Fruit fly (Drosophila melanogaster) ovary, adult (tissue): ENCODE results near the gene CG11891.

ENCODE experiments used
- CG17801 ChIP-seq: fragments of 200-800 bp; optimal IDR thresholded peaks from 2 replicates; lab custom pipeline; 2019; ENCODE audit warnings: missing biosample characterization, mild to moderate bottlenecking, missing genetic modification characterization, moderate library complexity; ENCODE audit not compliant: partially characterized antibody

Gene CG11891

dm6 chr3R:25287128-25287527 lies 17.1 kb downstream of the CG11891 start, which contains the start of gene CG13658:
TSS of gene CG13658 (plus strand) at chr3R:25287474.
- peak; percentile 40 for TF ChIP-seq CG17801

- TF ChIP-seq CG17801 = no peak
Measured at dm6 chr3R:25289589-25289988, 19.6 kb downstream of the CG11891 start, which contains the start of gene CG11893. TSS of gene CG11893 (plus strand) at chr3R:25289889.

DNA sequence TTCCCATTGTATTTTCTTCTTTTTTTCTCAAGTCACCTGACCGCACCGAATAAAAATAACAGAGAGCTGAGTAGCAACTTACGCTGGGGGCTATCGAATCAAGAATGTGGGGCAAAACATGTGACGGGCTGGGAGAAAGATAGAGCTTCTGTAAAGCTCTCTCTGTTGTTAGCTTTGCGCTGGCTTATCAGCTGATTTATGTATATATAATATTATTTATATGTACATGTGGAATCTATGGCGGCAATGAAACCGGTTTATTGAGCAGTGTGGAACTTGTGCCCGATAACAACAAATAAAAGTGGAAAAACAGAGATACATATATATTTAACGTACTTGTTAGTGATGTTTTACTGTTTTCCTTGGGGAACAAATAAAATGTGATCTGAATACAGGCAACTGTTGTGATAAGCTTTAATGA lies 22.9 kb downstream of the CG11891 start, which contains the start of gene CG31098:
Gene CG31098, minus strand, starts transcription at position 114 of the 421 bp plus-strand sequence.
- peak; percentile 90 for TF ChIP-seq CG17801

DNA sequence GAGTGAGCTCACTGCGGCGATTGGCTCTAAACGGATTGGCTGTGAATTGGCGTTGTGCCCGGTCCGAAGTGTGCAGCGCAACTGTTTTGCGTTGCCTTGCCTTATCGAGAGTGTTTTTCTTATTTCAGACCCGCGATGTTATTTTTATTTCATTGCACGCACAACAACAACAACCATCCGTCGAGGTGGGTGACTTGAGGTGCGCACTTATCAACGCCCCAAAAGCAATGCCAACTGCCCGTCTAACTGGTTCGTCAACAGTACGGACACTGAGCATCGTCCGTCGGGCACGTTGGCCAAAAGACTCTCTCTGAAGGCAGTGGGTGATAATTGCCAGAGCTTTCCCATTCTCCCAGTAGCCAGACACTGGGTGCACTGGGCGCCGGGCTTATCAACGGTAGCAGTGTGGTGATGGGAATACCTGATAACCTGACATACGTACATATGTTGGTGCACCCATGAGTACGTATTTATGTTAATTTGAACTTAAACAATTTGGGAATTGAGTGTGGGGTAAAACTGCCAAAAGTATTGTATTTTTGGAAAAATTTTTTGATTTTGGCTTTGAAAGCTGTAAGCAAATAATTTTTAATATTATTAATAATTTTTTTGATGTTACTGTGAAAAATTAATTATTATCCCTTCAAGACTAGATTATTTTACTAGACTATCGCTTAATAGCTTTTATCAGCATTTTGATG lies 25.5 kb downstream of the CG11891 start, which contains the start of gene CG31102:
Gene CG31102, minus strand, starts transcription at position 275 of the 701 bp plus-strand sequence.
- no peak for TF ChIP-seq CG17801

- no peak for TF ChIP-seq CG17801
Measured at dm6 chr3R:25297678-25298077, 27.7 kb downstream of the CG11891 start, which contains the start of gene CG31097. TSS of gene CG31097 (minus strand) at chr3R:25297778.

DNA sequence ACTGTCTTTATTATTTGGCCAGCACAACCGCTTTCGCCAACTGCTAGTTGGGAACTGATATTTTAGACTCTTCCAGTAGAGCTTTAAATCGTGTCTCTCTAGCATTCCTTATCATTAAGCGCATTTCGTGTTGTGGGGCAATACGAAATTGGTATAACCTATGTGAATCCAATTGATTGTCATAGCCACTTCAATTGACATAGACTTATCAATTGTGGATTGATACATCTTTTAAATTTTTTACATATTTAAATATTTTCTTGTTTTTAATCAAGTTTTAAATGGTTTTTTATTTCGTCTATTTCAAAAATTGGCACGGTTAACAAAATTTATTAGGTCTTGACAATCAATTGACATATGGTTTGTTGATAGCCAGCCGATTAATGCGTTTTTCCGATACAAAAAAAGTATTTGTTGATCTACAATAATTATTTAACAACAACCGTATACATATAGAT lies 29.5 kb downstream of the CG11891 start, which contains the start of gene CG31288:
Gene CG31288, minus strand, starts transcription at position 51 of the 458 bp plus-strand sequence.
- no peak for TF ChIP-seq CG17801

dm6 chr3R:25300575-25300974 lies 30.6 kb downstream of the CG11891 start, which contains the start of gene CG13659:
TSS of gene CG13659 (plus strand) at chr3R:25300891.
- no peak for TF ChIP-seq CG17801

- TF ChIP-seq CG17801 = no peak
Measured at dm6 chr3R:25302239-25302638, 32.2 kb downstream of the CG11891 start, which contains the start of gene CG31370. TSS of gene CG31370 (plus strand) at chr3R:25302464.

DNA sequence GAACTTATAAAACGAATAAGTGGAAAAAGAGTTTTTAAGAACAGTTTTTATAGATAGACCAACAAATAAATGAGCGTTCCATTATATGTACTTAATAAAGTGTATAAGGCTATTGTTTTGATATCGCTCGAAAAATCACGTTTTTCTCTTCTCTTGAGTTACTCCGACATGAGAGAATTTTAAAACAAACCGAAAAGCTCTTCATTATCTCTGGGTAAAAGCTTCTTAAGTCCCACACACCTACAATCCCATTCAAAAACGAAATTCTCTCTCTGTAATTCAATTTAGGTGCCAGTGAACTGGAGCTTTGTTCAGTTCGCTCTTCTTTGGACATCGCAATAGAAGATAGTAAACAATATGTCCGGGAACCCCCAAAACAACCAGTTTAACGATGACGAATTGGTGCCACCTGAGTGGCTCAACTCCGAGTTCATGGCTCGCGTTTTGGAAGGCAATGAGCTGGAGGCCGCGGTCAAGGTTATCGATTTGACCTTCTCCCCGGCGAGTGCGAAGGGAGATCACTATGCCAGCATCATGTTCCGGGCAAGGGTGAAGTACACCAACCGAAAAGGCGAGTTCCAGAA lies 33.9 kb downstream of the CG11891 start, which contains the start of gene CG31436:
Gene CG31436, plus strand, starts transcription at position 281 of the 584 bp plus-strand sequence.
- TF ChIP-seq CG17801 = peak; percentile 3

DNA sequence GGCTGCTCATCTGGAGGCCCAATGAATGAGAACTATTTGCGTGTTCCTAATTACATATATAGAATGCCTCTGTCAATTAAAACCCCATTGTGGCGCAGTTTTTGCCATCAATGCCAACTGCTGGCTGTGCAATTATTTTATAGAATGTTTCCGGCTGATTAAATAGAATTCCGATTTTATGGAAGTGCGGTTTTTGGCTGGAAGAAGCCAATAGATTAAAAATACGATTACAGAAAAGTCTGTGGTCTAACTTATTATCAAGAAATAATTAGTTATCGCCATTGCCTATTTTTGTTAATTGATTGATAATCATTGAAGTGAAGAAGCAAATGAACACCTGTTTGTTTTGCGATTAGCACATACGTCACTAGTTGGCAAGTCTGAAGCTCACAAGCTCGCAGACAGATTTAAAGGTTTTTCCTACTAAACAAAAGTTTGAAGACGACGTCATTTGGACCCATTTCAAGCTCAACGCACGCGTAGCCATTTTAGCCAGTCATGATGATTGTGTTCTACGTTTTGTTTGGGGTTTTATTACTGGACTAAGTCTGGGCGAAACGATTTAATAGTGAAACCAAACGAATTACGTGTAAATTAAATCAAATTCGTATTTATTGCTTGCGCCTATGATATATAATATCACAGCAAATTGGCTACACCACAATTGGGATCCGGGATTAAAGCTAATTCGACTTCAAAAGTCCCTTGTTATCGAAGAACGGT lies 36.0 kb downstream of the CG11891 start:
- no peak for TF ChIP-seq CG17801

dm6 chr3R:25308228-25308627 lies 38.2 kb downstream of the CG11891 start, which contains the start of gene CG10550:
TSS of gene CG10550 (minus strand) at chr3R:25308391.
- no peak for TF ChIP-seq CG17801

dm6 chr3R:25309175-25309574 lies 39.2 kb downstream of the CG11891 start:
- TF ChIP-seq CG17801 = no peak

dm6 chr3R:25310843-25311242 lies 40.8 kb downstream of the CG11891 start, which contains the start of gene CG31099:
TSS of gene CG31099 (minus strand) at chr3R:25310943.
- TF ChIP-seq CG17801 = no peak

DNA sequence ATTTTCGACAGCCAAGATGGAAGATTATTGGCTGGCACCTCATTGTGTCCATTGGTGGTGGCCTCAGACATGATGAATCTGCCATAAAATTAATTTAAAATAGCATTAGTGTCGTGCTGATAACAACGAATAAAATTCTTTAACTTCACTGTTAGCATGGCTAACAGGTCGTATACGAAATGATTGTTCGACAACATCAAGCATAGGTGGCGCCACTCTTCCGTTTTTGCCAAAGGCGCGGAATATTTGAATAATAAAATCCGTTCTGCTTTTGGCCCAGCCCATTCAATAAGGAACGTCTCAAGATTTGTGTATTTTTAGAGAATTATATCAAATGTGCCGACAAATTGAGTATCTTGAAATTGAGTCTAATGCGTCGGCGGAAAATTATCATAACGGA lies 42.6 kb downstream of the CG11891 start:
- TF ChIP-seq CG17801 = no peak

DNA sequence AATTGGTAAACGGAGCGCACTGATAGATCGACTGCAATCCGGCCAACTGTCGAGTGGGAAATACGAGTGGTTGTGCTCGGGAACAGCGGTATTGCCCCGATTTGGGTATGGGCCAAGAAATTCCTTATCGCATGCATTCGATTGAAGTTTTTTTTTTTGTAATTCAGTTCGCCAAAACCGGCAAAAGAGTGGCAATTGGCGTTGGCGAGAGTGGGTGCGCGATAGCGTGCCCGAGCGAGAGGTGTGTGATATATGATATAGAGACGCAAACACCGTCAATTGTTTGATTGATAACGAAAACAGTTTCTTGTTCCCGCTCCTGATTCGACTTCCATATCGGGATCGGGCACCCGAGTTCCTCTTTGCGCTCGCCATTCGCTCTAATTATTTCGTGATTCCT lies 43.8 kb downstream of the CG11891 start, which contains the start of gene CG31087:
Gene CG31087, minus strand, starts transcription at position 63 of the 400 bp plus-strand sequence.
- no peak for TF ChIP-seq CG17801

- no peak for TF ChIP-seq CG17801
Measured at dm6 chr3R:25316016-25316415, 46.0 kb downstream of the CG11891 start, which contains the start of gene CG10559. TSS of gene CG10559 (minus strand) at chr3R:25316116.
